Worm (Caenorhabditis elegans) whole organism, L4 larva: ENCODE results near the gene unc-30.

ENCODE experiments used
- F10B5.3 ChIP-seq: sonication (generic microtip); optimal IDR thresholded peaks from 2 replicates; lab custom pipeline; 2016; ENCODE audit warnings: mild to moderate bottlenecking, missing genetic modification characterization, missing compliant biosample characterization
- F44E2.7 ChIP-seq: fragments of 200-800 bp; sonication (Bioruptor generic); IDR thresholded peaks from 2 replicates; pipeline ENCODE4 v2.1.2; 2022; ENCODE audit warnings: missing genetic modification characterization, missing compliant biosample characterization
- R02D3.7 ChIP-seq: fragments of 150-350 bp; sonication (generic microtip); optimal IDR thresholded peaks from 3 replicates; lab custom pipeline; 2014; ENCODE audit warnings: missing biosample characterization, missing genetic modification characterization
- Y5F2A.4 ChIP-seq: fragments of 200-800 bp; sonication (Bioruptor generic); optimal IDR thresholded peaks from 2 replicates; lab custom pipeline; 2018; ENCODE audit warnings: mild to moderate bottlenecking, missing genetic modification characterization, missing compliant biosample characterization
- aha-1 ChIP-seq: fragments of 150-350 bp; peaks from one replicate; lab custom pipeline; 2014; ENCODE audit warnings: missing biosample characterization, missing genetic modification characterization
- ceh-28 ChIP-seq: fragments of 150-350 bp; optimal IDR thresholded peaks from 2 replicates; lab custom pipeline; 2014; ENCODE audit warnings: missing biosample characterization, missing genetic modification reagents, missing genetic modification characterization
- cey-2 ChIP-seq: sonication (generic microtip); optimal IDR thresholded peaks from 3 replicates; lab custom pipeline; 2017; ENCODE audit warnings: missing genetic modification characterization, mild to moderate bottlenecking, missing compliant biosample characterization, antibody characterized with exemption, borderline replicate concordance; ENCODE audit not compliant: insufficient read depth
- dmd-6 ChIP-seq: fragments of 200-800 bp; sonication (Bioruptor generic); IDR thresholded peaks from 2 replicates; pipeline ENCODE4 v1.3.6; 2022; ENCODE audit warnings: missing genetic modification reagents, missing genetic modification characterization, missing compliant biosample characterization
- dmd-8 ChIP-seq: fragments of 200-800 bp; sonication (Bioruptor generic); IDR thresholded peaks from 2 replicates; pipeline ENCODE4 v1.3.6; 2022; ENCODE audit warnings: missing genetic modification characterization, missing compliant biosample characterization
- dpl-1 ChIP-seq: fragments of 150-350 bp; optimal IDR thresholded peaks from 2 replicates; lab custom pipeline; 2014; ENCODE audit warnings: missing biosample characterization, missing genetic modification reagents, missing genetic modification characterization
- egl-43 ChIP-seq: fragments of 200-800 bp; sonication (Bioruptor generic); IDR thresholded peaks from 2 replicates; pipeline ENCODE4 v1.3.6; 2022; ENCODE audit warnings: missing genetic modification reagents, missing genetic modification characterization, missing compliant biosample characterization
- fos-1 ChIP-seq: fragments of 150-350 bp; optimal IDR thresholded peaks from 2 replicates; lab custom pipeline; 2014; ENCODE audit warnings: missing biosample characterization, missing genetic modification characterization
- hlh-11 ChIP-seq: fragments of 200-800 bp; sonication (Bioruptor generic); optimal IDR thresholded peaks from 2 replicates; lab custom pipeline; 2018; ENCODE audit warnings: mild to moderate bottlenecking, missing genetic modification characterization, missing compliant biosample characterization
- hlh-30 ChIP-seq: sonication (generic microtip); optimal IDR thresholded peaks from 2 replicates; lab custom pipeline; 2017; ENCODE audit warnings: antibody characterized with exemption, mild to moderate bottlenecking, missing genetic modification characterization, missing compliant biosample characterization; ENCODE audit not compliant: insufficient read depth
- hmg-1.1 ChIP-seq: fragments of 200-800 bp; sonication (Bioruptor generic); IDR thresholded peaks from 2 replicates; pipeline ENCODE4 v1.3.6; 2022; ENCODE audit warnings: missing genetic modification reagents, missing genetic modification characterization, missing compliant biosample characterization
- lin-13 ChIP-seq: fragments of 150-350 bp; optimal IDR thresholded peaks from 2 replicates; lab custom pipeline; 2014; ENCODE audit warnings: missing biosample characterization, missing genetic modification reagents, missing genetic modification characterization
- lin-38 ChIP-seq: fragments of 200-800 bp; sonication (Bioruptor generic); IDR thresholded peaks from 2 replicates; pipeline ENCODE4 v1.3.6; 2022; ENCODE audit warnings: missing genetic modification reagents, missing genetic modification characterization, missing compliant biosample characterization
- lin-39 ChIP-seq: fragments of 150-350 bp; optimal IDR thresholded peaks from 2 replicates; lab custom pipeline; 2014; ENCODE audit warnings: missing biosample characterization, missing genetic modification reagents, missing genetic modification characterization
- lsy-2 ChIP-seq, 2 experiments: fragments of 150-350 bp in 1 of 2; sonication (generic microtip) in 1 of 2; optimal IDR thresholded peaks; 2 replicates each; lab custom pipeline; 2014 to 2017; ENCODE audit warnings: missing biosample characterization in 2 of 2, missing genetic modification characterization in 2 of 2
- mdl-1 ChIP-seq, 2 experiments: fragments of 150-350 bp in 1 of 2; sonication (generic microtip) in 1 of 2; optimal IDR thresholded peaks; 2 replicates each; lab custom pipeline; 2014 to 2017; ENCODE audit warnings: missing biosample characterization in 2 of 2, missing genetic modification characterization in 2 of 2
- mxl-3 ChIP-seq: fragments of 200-800 bp; sonication (Bioruptor generic); optimal IDR thresholded peaks from 2 replicates; lab custom pipeline; 2018; ENCODE audit warnings: mild to moderate bottlenecking, missing genetic modification characterization, missing compliant biosample characterization
- nhr-102 ChIP-seq: sonication (generic microtip); optimal IDR thresholded peaks from 2 replicates; lab custom pipeline; 2016; ENCODE audit warnings: mild to moderate bottlenecking, missing genetic modification characterization, moderate library complexity, missing compliant biosample characterization
- nhr-25 ChIP-seq: sonication (generic microtip); optimal IDR thresholded peaks from 2 replicates; lab custom pipeline; 2017; ENCODE audit warnings: missing genetic modification characterization, mild to moderate bottlenecking, missing compliant biosample characterization, antibody characterized with exemption, moderate library complexity, borderline replicate concordance; ENCODE audit not compliant: insufficient read depth
- nhr-28 ChIP-seq: fragments of 150-350 bp; optimal IDR thresholded peaks from 2 replicates; lab custom pipeline; 2014; ENCODE audit warnings: missing biosample characterization, missing genetic modification characterization
- nhr-42 ChIP-seq: fragments of 200-800 bp; sonication (Bioruptor generic); IDR thresholded peaks from 2 replicates; pipeline ENCODE4 v1.3.6; 2022; ENCODE audit warnings: missing genetic modification characterization, missing compliant biosample characterization
- nhr-6 ChIP-seq: fragments of 150-350 bp; optimal IDR thresholded peaks from 2 replicates; lab custom pipeline; 2014; ENCODE audit warnings: missing biosample characterization, missing genetic modification characterization
- nhr-76 ChIP-seq: fragments of 150-350 bp; optimal IDR thresholded peaks from 2 replicates; lab custom pipeline; 2014; ENCODE audit warnings: missing biosample characterization, missing genetic modification characterization
- nhr-77 ChIP-seq: fragments of 150-350 bp; optimal IDR thresholded peaks from 2 replicates; lab custom pipeline; 2014; ENCODE audit warnings: missing biosample characterization, missing genetic modification characterization
- pqm-1 ChIP-seq: sonication (generic microtip); optimal IDR thresholded peaks from 2 replicates; lab custom pipeline; 2017; ENCODE audit warnings: missing biosample characterization, missing genetic modification characterization
- saeg-2 ChIP-seq: fragments of 200-800 bp; sonication (Bioruptor generic); IDR thresholded peaks from 2 replicates; pipeline ENCODE4 v1.3.6; 2022; ENCODE audit warnings: missing genetic modification reagents, missing genetic modification characterization, missing compliant biosample characterization
- set-16 ChIP-seq: fragments of 200-800 bp; sonication (Bioruptor generic); IDR thresholded peaks from 2 replicates; pipeline ENCODE4 v1.3.6; 2022; ENCODE audit warnings: missing genetic modification reagents, missing genetic modification characterization, missing compliant biosample characterization
- skn-1 ChIP-seq: fragments of 150-350 bp; optimal IDR thresholded peaks from 2 replicates; lab custom pipeline; 2014; ENCODE audit warnings: missing biosample characterization, missing genetic modification characterization
- snpc-1.2 ChIP-seq: fragments of 200-800 bp; sonication (Bioruptor generic); IDR thresholded peaks from 2 replicates; pipeline ENCODE4 v1.3.6; 2022; ENCODE audit warnings: missing genetic modification reagents, missing genetic modification characterization, missing compliant biosample characterization
- snpc-4 ChIP-seq: fragments of 150-350 bp; optimal IDR thresholded peaks from 2 replicates; lab custom pipeline; 2014; ENCODE audit warnings: missing biosample characterization, missing genetic modification characterization
- spr-3 ChIP-seq: fragments of 200-800 bp; sonication (Bioruptor generic); optimal IDR thresholded peaks from 2 replicates; lab custom pipeline; 2018; ENCODE audit warnings: mild to moderate bottlenecking, missing genetic modification characterization, missing compliant biosample characterization
- unc-62 ChIP-seq, 3 experiments: fragments of 150-350 bp in 1 of 3; sonication (generic microtip); optimal IDR thresholded peaks in 2 of 3; peaks in 1 of 3; 1 replicate in 1 of 3; 2 replicates in 2 of 3; lab custom pipeline; 2014 to 2017; ENCODE audit warnings: missing biosample characterization in 3 of 3, missing genetic modification characterization in 3 of 3, missing genetic modification reagents in 3 of 3, missing genotype in 1 of 3
- ztf-11 ChIP-seq: fragments of 150-350 bp; optimal IDR thresholded peaks from 2 replicates; lab custom pipeline; 2014; ENCODE audit warnings: missing biosample characterization, missing genetic modification characterization

unc-30 gene

DNA sequence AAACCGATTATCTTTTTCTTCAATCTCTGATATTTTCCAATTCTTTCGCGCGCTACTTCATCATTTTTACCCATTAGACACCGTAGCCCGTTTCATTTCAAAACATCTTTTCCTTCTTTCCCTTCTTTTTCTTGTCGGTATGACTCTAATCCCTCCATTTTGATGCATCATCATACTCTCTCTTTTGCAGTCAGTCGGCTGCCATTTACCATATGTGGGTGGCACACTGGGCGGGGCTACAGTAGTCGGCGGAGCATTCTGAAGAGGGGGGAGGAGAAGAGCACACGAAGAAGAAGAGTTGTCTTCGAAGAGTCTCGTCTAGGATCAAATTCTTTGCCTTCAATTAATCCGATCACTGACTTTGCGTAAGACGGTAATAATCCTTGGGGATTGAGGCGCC is at the start of gene unc-30:
unc-30 (plus strand) TSS at position 184 of the 400 bp plus-strand sequence.
- TF ChIP-seq unc-62 (GFP tag; optimal IDR thresholded peaks at IDR 0.05 in 1 of 2; lab: Kevin White, UChicago) = peak in 1 of 2 experiments; percentile 49
- no peak for TF ChIP-seq unc-62 (tag; optimal IDR thresholded peaks at IDR 0.05; lab: Kevin White, UChicago)
- TF ChIP-seq snpc-4 (tag; lab: Kevin White, UChicago) = no peak
- TF ChIP-seq lsy-2 (tag; optimal IDR thresholded peaks at IDR 0.05; lab: Kevin White, UChicago) = peak in 1 of 2 experiments; percentile 6
- TF ChIP-seq, all 104 proteins: peak for 2

- TF ChIP-seq egl-43 (no peak), pqm-1 (no peak), nhr-6 (tag; lab: Kevin White, UChicago) (no peak), set-16 (GFP tag; lab: Robert Waterston, UW) (no peak), F44E2.7 (no peak), lin-39 (tag; lab: Kevin White, UChicago) (no peak), snpc-4 (tag; lab: Kevin White, UChicago) (no peak)
- TF ChIP-seq, all 104 proteins: peak for 0
Measured at ce11 chrIV:13070142-13070541, 48.6 kb upstream of the unc-30 start, which contains the start of gene scl-7. TSS of gene scl-7 (plus strand) at chrIV:13070442.

DNA sequence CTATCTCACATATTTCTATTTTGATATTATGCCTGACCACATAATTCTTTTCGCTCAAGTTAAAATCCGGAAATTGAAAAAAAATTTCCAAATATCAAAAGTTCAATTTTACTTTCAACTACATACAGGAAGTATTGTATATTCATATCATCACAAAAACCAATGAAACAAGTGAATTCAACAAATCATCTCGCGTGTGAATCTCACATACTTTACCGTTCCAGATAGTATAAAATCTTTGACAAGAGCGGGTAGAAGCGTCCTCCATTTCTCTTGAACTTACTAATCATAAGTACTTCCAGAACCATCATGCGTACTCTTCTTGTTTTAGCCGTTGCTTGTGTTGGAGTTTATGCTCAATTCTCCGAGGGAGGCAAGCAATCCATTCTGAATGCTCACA is 47.3 kb upstream of the unc-30 start, which contains the start of gene scl-8:
scl-8 (plus strand) TSS at position 301 of the 400 bp plus-strand sequence.
- TF ChIP-seq dpl-1 (GFP tag; lab: Kevin White, UChicago) (no peak), aha-1 (tag; lab: Kevin White, UChicago) (peak; percentile 36)

- TF ChIP-seq hmg-1.1 (no peak), unc-62 (GFP tag; optimal IDR thresholded peaks at IDR 0.05 in 1 of 2; lab: Kevin White, UChicago) (peak in 1 of 2 experiments; percentile 80), unc-62 (tag; optimal IDR thresholded peaks at IDR 0.05; lab: Kevin White, UChicago) (no peak), hlh-11 (tag; lab: Kevin White, UChicago) (peak; percentile 58), nhr-28 (peak; percentile 100), Y5F2A.4 (no peak), mdl-1 (tag; optimal IDR thresholded peaks at IDR 0.05; lab: Kevin White, UChicago) (peak in 1 of 2 experiments; percentile 47), dmd-6 (GFP tag; lab: Robert Waterston, UW) (0 out of 2 replicates have a peak, but pooled peaks have one; percentile 9), mxl-3 (GFP tag; lab: Kevin White, UChicago) (peak; percentile 9), hlh-30 (tag; lab: Kevin White, UChicago) (peak; percentile 25), nhr-77 (tag; lab: Kevin White, UChicago) (peak; percentile 62)
Measured at ce11 chrIV:13075625-13076252, 43.0 kb upstream of the unc-30 start.

ce11 chrIV:13076620-13077019 is 42.2 kb upstream of the unc-30 start, which contains the start of gene C39E9.7:
TSS of gene C39E9.7 (minus strand) at chrIV:13076720.
- TF ChIP-seq fos-1 (tag; lab: Kevin White, UChicago) = no peak
- no peak for TF ChIP-seq ztf-11
- TF ChIP-seq set-16 (GFP tag; lab: Robert Waterston, UW) = no peak
- TF ChIP-seq nhr-42 (GFP tag; lab: Robert Waterston, UW) = no peak
- no peak for TF ChIP-seq dmd-8 (GFP tag; lab: Robert Waterston, UW)
- TF ChIP-seq lin-38 (GFP tag; lab: Robert Waterston, UW) = no peak
- TF ChIP-seq skn-1 (tag; lab: Kevin White, UChicago) = no peak
- TF ChIP-seq, all 104 proteins: peak for 0

- TF ChIP-seq mdl-1 (tag; optimal IDR thresholded peaks at IDR 0.05; lab: Kevin White, UChicago) (peak; percentile 36 to 73), ceh-28 (tag; lab: Kevin White, UChicago) (no peak), aha-1 (tag; lab: Kevin White, UChicago) (peak; percentile 87), fos-1 (tag; lab: Kevin White, UChicago) (no peak), dmd-6 (GFP tag; lab: Robert Waterston, UW) (peak; percentile 45), nhr-77 (tag; lab: Kevin White, UChicago) (peak; percentile 26), cey-2 (tag; lab: Kevin White, UChicago) (peak; percentile 28), nhr-76 (tag; lab: Kevin White, UChicago) (no peak), hlh-11 (tag; lab: Kevin White, UChicago) (peak; percentile 83), spr-3 (no peak), nhr-102 (no peak), saeg-2 (GFP tag; lab: Robert Waterston, UW) (no peak), nhr-28 (peak; percentile 96), nhr-25 (tag; lab: Kevin White, UChicago) (peak; percentile 52), R02D3.7 (tag; lab: Kevin White, UChicago) (no peak), snpc-1.2 (GFP tag; lab: Robert Waterston, UW) (no peak), F10B5.3 (tag; lab: Kevin White, UChicago) (no peak), hlh-30 (tag; lab: Kevin White, UChicago) (peak; percentile 83), unc-62 (GFP tag; optimal IDR thresholded peaks at IDR 0.05 in 1 of 2; lab: Kevin White, UChicago) (peak in 1 of 2 experiments; percentile 25), unc-62 (tag; optimal IDR thresholded peaks at IDR 0.05; lab: Kevin White, UChicago) (no peak), mxl-3 (GFP tag; lab: Kevin White, UChicago) (peak; percentile 70), lin-13 (GFP tag; lab: Kevin White, UChicago) (no peak)
Measured at ce11 chrIV:13077694-13078093, 41.1 kb upstream of the unc-30 start.
